Worm (Caenorhabditis elegans): ENCODE results near the gene col-99.

The col-99 gene

DNA sequence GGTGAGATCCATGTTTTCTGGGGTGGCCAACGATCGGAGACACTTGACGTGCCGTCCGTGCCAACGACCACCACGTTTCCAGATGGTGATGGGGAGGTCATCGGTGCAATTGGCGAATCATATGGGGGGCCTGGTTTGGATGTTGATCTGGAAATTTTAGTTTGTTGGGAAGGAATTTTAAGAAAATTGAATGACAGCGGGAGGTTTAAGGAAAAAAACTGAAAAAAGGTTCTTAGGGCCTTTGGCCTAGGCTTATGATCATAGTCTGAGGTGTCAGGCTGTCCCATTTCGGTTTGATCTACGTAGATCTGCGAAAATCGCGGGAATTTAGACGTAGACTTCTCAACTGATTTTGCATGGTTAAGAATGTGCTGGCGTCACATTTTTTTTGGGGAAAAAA, at the start of gene col-99:
col-99 (minus strand) TSS at position 101 of the 400 bp plus-strand sequence.
- TF ChIP-seq elt-1 (tag; optimal IDR thresholded peaks at IDR 0.05; ENCODE audit: borderline replicate concordance, insufficient read depth) (no peak), hlh-1 (tag; optimal IDR thresholded peaks at IDR 0.05) (no peak), ceh-43 (GFP tag; optimal IDR thresholded peaks at IDR 0.05) (no peak), tbx-8 (GFP tag; optimal IDR thresholded peaks at IDR 0.05) (no peak), ham-2 (GFP tag; optimal IDR thresholded peaks at IDR 0.05) (no peak), M03D4.4 (tag; optimal IDR thresholded peaks at IDR 0.05) (no peak), sptf-1 (tag; optimal IDR thresholded peaks at IDR 0.05) (no peak), zip-8 (tag; optimal IDR thresholded peaks at IDR 0.05) (no peak), blmp-1 (tag; optimal IDR thresholded peaks at IDR 0.05) (no peak), nhr-28 (tag; optimal IDR thresholded peaks at IDR 0.05) (no peak), nhr-237 (tag; optimal IDR thresholded peaks at IDR 0.05) (no peak), flh-1 (GFP tag; optimal IDR thresholded peaks at IDR 0.05) (no peak)

DNA sequence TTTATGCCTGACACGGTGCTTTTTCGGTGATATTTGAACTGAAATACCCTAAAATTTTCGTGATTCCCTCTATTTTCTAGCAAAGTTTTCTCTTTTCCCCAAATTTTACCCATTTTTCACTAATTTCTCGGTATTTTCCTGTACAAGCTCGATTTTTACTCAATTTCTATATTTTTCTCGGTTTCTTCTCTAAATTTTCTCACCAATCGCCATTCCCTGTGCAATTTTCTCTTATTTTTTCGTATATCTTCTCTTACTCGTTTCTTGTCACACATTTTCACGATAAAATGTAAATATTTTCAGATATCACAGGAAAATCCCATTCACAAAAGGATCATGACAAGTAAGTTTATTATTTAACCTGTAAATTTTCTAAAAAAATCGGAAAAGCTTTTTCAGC, 46.7 kb upstream of the col-99 start, which contains the start of gene csn-3:
csn-3 (plus strand) TSS at position 301 of the 400 bp plus-strand sequence.
- TF ChIP-seq ceh-83 (GFP tag; optimal IDR thresholded peaks at IDR 0.05) (no peak), hlh-1 (tag; optimal IDR thresholded peaks at IDR 0.05) (no peak), cnd-1 (tag; optimal IDR thresholded peaks at IDR 0.05) (no peak), elt-1 (tag; optimal IDR thresholded peaks at IDR 0.05; ENCODE audit: borderline replicate concordance, insufficient read depth) (no peak), ztf-11 (tag; optimal IDR thresholded peaks at IDR 0.05) (no peak), M03D4.4 (tag; optimal IDR thresholded peaks at IDR 0.05) (no peak), elt-3 (tag; optimal IDR thresholded peaks at IDR 0.05) (no peak), zip-8 (tag; optimal IDR thresholded peaks at IDR 0.05) (no peak), snpc-4 (tag; optimal IDR thresholded peaks at IDR 0.05) (no peak), ces-1 (GFP tag; optimal IDR thresholded peaks at IDR 0.05) (no peak), tbx-8 (GFP tag; optimal IDR thresholded peaks at IDR 0.05) (no peak), bed-3 (GFP tag; optimal IDR thresholded peaks at IDR 0.05) (no peak), ham-2 (GFP tag; optimal IDR thresholded peaks at IDR 0.05) (no peak)

DNA sequence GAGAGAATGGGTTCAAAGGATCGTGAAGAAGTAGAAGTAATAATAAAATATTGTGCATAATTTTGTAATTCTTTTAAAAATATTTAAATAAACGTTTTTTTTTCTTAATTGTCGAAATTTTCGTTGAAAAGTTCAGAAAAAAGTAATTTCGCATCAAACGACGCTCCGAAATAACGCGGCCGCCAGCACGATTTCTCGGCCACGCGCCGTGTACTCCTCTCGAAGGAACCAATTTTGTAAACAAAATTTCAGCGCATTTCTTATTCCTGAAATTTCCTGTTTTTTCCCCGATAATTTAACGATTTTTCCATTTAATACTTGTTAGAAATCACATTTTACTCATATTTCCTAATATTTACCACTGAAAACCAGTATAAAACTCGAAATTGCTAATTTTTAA, 44.3 kb upstream of the col-99 start, which contains the start of gene Y38C1AA.12:
Y38C1AA.12 (plus strand) TSS at position 211 of the 400 bp plus-strand sequence.
- TF ChIP-seq M03D4.4 (tag; optimal IDR thresholded peaks at IDR 0.05) (peak; percentile 36), ceh-83 (GFP tag; optimal IDR thresholded peaks at IDR 0.05) (peak; percentile 11), lin-32 (GFP tag; optimal IDR thresholded peaks at IDR 0.05) (peak; percentile 6), sptf-1 (tag; optimal IDR thresholded peaks at IDR 0.05) (peak; percentile 68), drap-1 (GFP tag; optimal IDR thresholded peaks at IDR 0.05) (peak; percentile 24), ham-2 (GFP tag; optimal IDR thresholded peaks at IDR 0.05) (no peak), lin-13 (tag; optimal IDR thresholded peaks at IDR 0.05) (peak; percentile 47), mls-2 (tag; optimal IDR thresholded peaks at IDR 0.05) (peak; percentile 69), mep-1 (tag; optimal IDR thresholded peaks at IDR 0.05) (peak; percentile 17), nhr-76 (tag; optimal IDR thresholded peaks at IDR 0.05) (no peak), cnd-1 (tag; optimal IDR thresholded peaks at IDR 0.05) (peak; percentile 40), ceh-43 (GFP tag; optimal IDR thresholded peaks at IDR 0.05) (no peak), nhr-237 (tag; optimal IDR thresholded peaks at IDR 0.05) (peak; percentile 35), pha-4 (tag; optimal IDR thresholded peaks at IDR 0.05) (peak; percentile 61), ces-1 (GFP tag; optimal IDR thresholded peaks at IDR 0.05) (peak; percentile 19), lsy-2 (tag; optimal IDR thresholded peaks at IDR 0.05) (peak; percentile 59), hlh-1 (tag; optimal IDR thresholded peaks at IDR 0.05) (no peak)

DNA sequence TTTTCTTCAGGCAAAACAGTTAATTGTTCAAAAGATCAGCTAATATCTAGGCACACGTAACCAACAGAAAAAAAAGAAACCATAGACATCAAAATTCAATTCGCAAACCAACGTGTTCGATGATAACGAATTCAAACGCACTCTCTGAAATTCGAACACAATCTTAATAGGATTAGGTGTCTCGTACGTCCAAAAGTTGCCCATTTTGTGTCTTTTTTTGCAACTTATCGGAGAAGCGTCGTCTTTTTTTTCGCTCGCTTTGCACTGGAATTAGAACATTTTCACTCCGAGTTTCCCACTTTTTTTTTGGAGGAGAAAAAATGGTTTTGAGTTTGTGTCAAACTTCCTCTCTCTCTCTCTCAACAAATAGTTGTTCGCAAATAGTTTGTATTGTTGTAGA, 41.4 kb upstream of the col-99 start:
- TF ChIP-seq ces-1 (GFP tag; optimal IDR thresholded peaks at IDR 0.05), result no peak
- no peak for TF ChIP-seq flh-1 (GFP tag; optimal IDR thresholded peaks at IDR 0.05)
- no peak for TF ChIP-seq ztf-11 (tag; optimal IDR thresholded peaks at IDR 0.05)
- no peak for TF ChIP-seq unc-62 (GFP tag; optimal IDR thresholded peaks at IDR 0.05)
- TF ChIP-seq mls-2 (tag; optimal IDR thresholded peaks at IDR 0.05), result no peak
- TF ChIP-seq pha-4 (tag; optimal IDR thresholded peaks at IDR 0.05), result no peak
- no peak for TF ChIP-seq elt-3 (tag; optimal IDR thresholded peaks at IDR 0.05)
- no peak for TF ChIP-seq ceh-43 (GFP tag; optimal IDR thresholded peaks at IDR 0.05)

DNA sequence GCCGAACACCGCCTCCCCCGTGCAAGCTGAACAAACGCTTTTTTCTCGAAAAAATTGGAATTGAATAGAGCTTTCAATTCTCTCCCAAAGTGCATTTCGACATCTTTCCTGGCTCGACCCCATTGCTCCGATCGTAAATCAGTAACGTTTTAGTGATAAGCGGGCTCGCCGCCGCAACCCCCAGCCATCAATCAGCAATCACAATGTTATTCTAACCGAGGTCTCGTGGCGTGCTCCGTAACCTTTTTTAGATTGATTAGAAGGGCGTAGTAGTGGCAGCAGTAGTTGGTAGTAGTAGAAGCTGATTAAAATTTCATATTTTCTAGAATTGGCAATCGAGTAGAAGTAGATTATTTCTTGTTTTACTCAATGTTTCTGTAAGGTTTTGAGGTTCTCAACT, 39.6 kb upstream of the col-99 start:
- no peak for TF ChIP-seq pha-4 (tag; optimal IDR thresholded peaks at IDR 0.05)
- TF ChIP-seq lsy-2 (tag; optimal IDR thresholded peaks at IDR 0.05), result no peak
- TF ChIP-seq mab-5 (tag; optimal IDR thresholded peaks at IDR 0.05), result no peak
- TF ChIP-seq bed-3 (GFP tag; optimal IDR thresholded peaks at IDR 0.05), result no peak
- TF ChIP-seq nhr-12 (tag; optimal IDR thresholded peaks at IDR 0.05), result no peak

All from whole organism, mixed stage, embryonic.